Fruit fly (Drosophila melanogaster) Kc167 (cell line): ENCODE measurements around the gene CG46439.
"Not testable (repeated sequence)": the region's sequence is repeated elsewhere in the genome, so short reads cannot be mapped to it uniquely, and the experiment has no call there.

ENCODE experiments used
- Myc ChIP-seq: fragments of >200 bp; optimal IDR thresholded peaks from 2 replicates; lab custom pipeline; 2017; ENCODE audit warnings: missing external identifiers
- Sin3A ChIP-seq: fragments of >200 bp; optimal IDR thresholded peaks from 2 replicates; lab custom pipeline; 2018; ENCODE audit warnings: missing external identifiers
- insv ChIP-seq: fragments of >200 bp; optimal IDR thresholded peaks from 3 replicates; lab custom pipeline; 2018; ENCODE audit warnings: missing external identifiers
- psq ChIP-seq: fragments of >200 bp; optimal IDR thresholded peaks from 2 replicates; lab custom pipeline; 2017; ENCODE audit warnings: missing external identifiers
- ttk ChIP-seq: sonication (Bioruptor generic); optimal IDR thresholded peaks from 2 replicates; lab custom pipeline; 2017; ENCODE audit warnings: missing external identifiers

DNA sequence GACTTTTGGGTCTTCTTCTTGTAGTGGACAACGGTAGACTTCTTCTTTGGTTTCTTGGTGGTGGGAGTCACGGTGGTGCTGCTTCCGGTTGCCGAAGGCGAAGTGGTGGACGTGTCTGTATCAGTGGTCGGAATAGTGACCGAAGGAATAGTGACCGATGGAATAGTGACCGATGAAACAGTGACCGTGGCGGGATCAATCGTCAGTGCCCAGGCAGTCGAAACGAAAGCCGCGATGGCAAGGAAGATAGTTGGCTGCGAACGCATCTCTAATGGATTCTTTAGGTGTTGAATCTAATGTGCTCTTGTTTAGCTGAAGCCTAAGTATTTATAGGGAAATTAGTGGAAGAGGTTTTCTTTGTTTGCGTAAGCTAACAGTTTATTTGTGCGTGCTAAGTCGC lies 36.0 kb upstream of the CG46439 start, which contains the start of gene CG32074:
- TF ChIP-seq ttk; insv (lab: Kevin White, UChicago); Myc (lab: Kevin White, UChicago); psq (lab: Kevin White, UChicago); Sin3A (lab: Kevin White, UChicago): not testable (repeated sequence)
